Worm (Caenorhabditis elegans) whole organism, L4 larva: ENCODE results near the gene dnj-5.

Source experiments
- F44E2.7 ChIP-seq: fragments of 200-800 bp; sonication (Bioruptor generic); IDR thresholded peaks from 2 replicates; pipeline ENCODE4 v2.1.2; 2022; ENCODE audit warnings: missing genetic modification characterization, missing compliant biosample characterization
- F49E8.2 ChIP-seq: sonication (generic microtip); optimal IDR thresholded peaks from 2 replicates; lab custom pipeline; 2016; ENCODE audit warnings: missing compliant biosample characterization, mild to moderate bottlenecking, missing genetic modification characterization, borderline replicate concordance
- nhr-11 ChIP-seq: fragments of 150-350 bp; optimal IDR thresholded peaks from 2 replicates; lab custom pipeline; 2014; ENCODE audit warnings: missing biosample characterization, missing genetic modification characterization
- nhr-237 ChIP-seq: sonication (generic microtip); optimal IDR thresholded peaks from 2 replicates; lab custom pipeline; 2017; ENCODE audit warnings: missing biosample characterization, missing genetic modification characterization
- unc-130 ChIP-seq: sonication (generic microtip); optimal IDR thresholded peaks from 2 replicates; lab custom pipeline; 2016; ENCODE audit warnings: missing genetic modification reagents, missing genetic modification characterization, missing compliant biosample characterization
- zip-11 ChIP-seq: fragments of 200-800 bp; sonication (Bioruptor generic); IDR thresholded peaks from 2 replicates; pipeline ENCODE4 v1.3.6; 2022; ENCODE audit warnings: missing genetic modification characterization, missing compliant biosample characterization

ce11 chrII:6846723-6847122 lies 11.4 kb downstream of the dnj-5 start:
- TF ChIP-seq F49E8.2 (tag; lab: Kevin White, UChicago) (no peak), nhr-237 (tag; lab: Kevin White, UChicago) (no peak), unc-130 (GFP tag; lab: Kevin White, UChicago) (no peak), nhr-11 (tag; lab: Kevin White, UChicago) (no peak), F44E2.7 (no peak), zip-11 (no peak)
